Worm (Caenorhabditis elegans): ENCODE data around the gene frm-7.

The frm-7 gene

ce11 chrV:12343419-12343969 lies 41.2 kb downstream of the frm-7 start, which contains the start of gene tomm-20 (continued):
- TF ChIP-seq ces-1 (GFP tag; optimal IDR thresholded peaks at IDR 0.05) (no peak), nhr-85 (tag) (peak; percentile 97), lin-13 (GFP tag; optimal IDR thresholded peaks at IDR 0.05) (peak; percentile 92), unc-62 (GFP tag; optimal IDR thresholded peaks at IDR 0.05) (no peak), nhr-47 (tag; optimal IDR thresholded peaks at IDR 0.05) (peak; percentile 97), mef-2 (tag; optimal IDR thresholded peaks at IDR 0.05) (peak; percentile 59), ztf-11 (tag; optimal IDR thresholded peaks at IDR 0.05) (peak in 1 of 2 experiments; percentile 79), pax-3 (tag; optimal IDR thresholded peaks at IDR 0.05) (peak; percentile 95), skn-1 (tag; optimal IDR thresholded peaks at IDR 0.05) (peak; percentile 90), pqm-1 (tag; optimal IDR thresholded peaks at IDR 0.05) (no peak), zag-1 (tag; optimal IDR thresholded peaks at IDR 0.05) (peak; percentile 68), ceh-8 (GFP tag; optimal IDR thresholded peaks at IDR 0.05) (peak; percentile 83), aha-1 (tag; optimal IDR thresholded peaks at IDR 0.05) (peak; percentile 69), C04F5.9 (tag; optimal IDR thresholded peaks at IDR 0.05) (peak; percentile 62), nhr-12 (tag; optimal IDR thresholded peaks at IDR 0.05) (no peak), F16B12.6 (tag; optimal IDR thresholded peaks at IDR 0.05) (peak; percentile 52), unc-98 (GFP tag; IDR thresholded peaks at IDR 0.05) (peak; percentile 55; the same call in 1 of the 2 replicates), efl-1 (optimal IDR thresholded peaks at IDR 0.05) (peak; percentile 98 to 99), efl-1 (GFP tag; optimal IDR thresholded peaks at IDR 0.05 in 1 of 2) (peak; percentile 98 to 100), lin-15B (tag; optimal IDR thresholded peaks at IDR 0.05) (peak; percentile 84), hlh-4 (tag; optimal IDR thresholded peaks at IDR 0.05) (no peak), jun-1 (tag; optimal IDR thresholded peaks at IDR 0.05) (peak; percentile 85), lin-35 (GFP tag; optimal IDR thresholded peaks at IDR 0.05) (peak; percentile 99), sup-37 (GFP tag; optimal IDR thresholded peaks at IDR 0.05) (peak; percentile 78), ceh-63 (GFP tag; optimal IDR thresholded peaks at IDR 0.05) (no peak), ztf-4 (tag; optimal IDR thresholded peaks at IDR 0.05) (peak; percentile 87), swsn-7 (tag; optimal IDR thresholded peaks at IDR 0.05) (peak; percentile 95), nhr-84 (tag; optimal IDR thresholded peaks at IDR 0.05) (no peak), nhr-19 (GFP tag; conservative IDR thresholded peaks at IDR 0.05) (peak; percentile 96), hpl-2 (GFP tag; optimal IDR thresholded peaks at IDR 0.05) (peak; percentile 69), sox-4 (tag; optimal IDR thresholded peaks at IDR 0.05) (peak; percentile 83), C34B4.2 (tag; optimal IDR thresholded peaks at IDR 0.05) (peak; percentile 34), mdl-1 (tag; optimal IDR thresholded peaks at IDR 0.05) (peak in 1 of 2 experiments; percentile 78), hlh-17 (GFP tag; optimal IDR thresholded peaks at IDR 0.05; ENCODE audit: borderline replicate concordance) (no peak), zip-4 (GFP tag; optimal IDR thresholded peaks at IDR 0.05) (peak; percentile 83), nhr-90 (tag; optimal IDR thresholded peaks at IDR 0.05; ENCODE audit: poor library complexity) (peak; percentile 97), lin-39 (tag; optimal IDR thresholded peaks at IDR 0.05) (peak; percentile 95), tlp-1 (tag; optimal IDR thresholded peaks at IDR 0.05) (no peak), dsc-1 (tag; optimal IDR thresholded peaks at IDR 0.05) (peak; percentile 95), egl-13 (tag; optimal IDR thresholded peaks at IDR 0.05) (peak; percentile 91), elt-3 (tag; optimal IDR thresholded peaks at IDR 0.05) (peak in 3 of 6 experiments; percentile 74 to 94 (median 94)), pag-3 (tag; optimal IDR thresholded peaks at IDR 0.05; ENCODE audit: borderline replicate concordance, insufficient read depth) (peak; percentile 52), ceh-90 (tag; optimal IDR thresholded peaks at IDR 0.05) (peak; percentile 40), unc-130 (tag; optimal IDR thresholded peaks at IDR 0.05) (peak; percentile 93), ama-1 (optimal IDR thresholded peaks at IDR 0.05) (peak; percentile 83), aly-2 (tag; optimal IDR thresholded peaks at IDR 0.05) (peak; percentile 88), sptf-1 (tag; optimal IDR thresholded peaks at IDR 0.05) (no peak), egl-27 (tag; optimal IDR thresholded peaks at IDR 0.05) (no peak), grh-1 (GFP tag; IDR thresholded peaks at IDR 0.05) (peak; percentile 93), ceh-82 (tag; optimal IDR thresholded peaks at IDR 0.05) (peak; percentile 93 to 96 (median 94)), lsy-2 (tag; optimal IDR thresholded peaks at IDR 0.05) (peak; percentile 96 to 97), lir-3 (tag; optimal IDR thresholded peaks at IDR 0.05; ENCODE audit: poor library complexity) (peak; percentile 79)

Measured in whole organism, L1 larva.